Fruit fly (Drosophila melanogaster) whole organism, embryonic: ENCODE data around the gene CG11892.

Source experiments
- Gug ChIP-seq: fragments of 200-800 bp; sonication (Bioruptor generic); IDR thresholded peaks from 4 replicates; pipeline ENCODE4 v1.3.6; 2022; ENCODE audit warnings: missing biosample characterization, missing genetic modification characterization
- Rx ChIP-seq: fragments of 200-800 bp; sonication (Bioruptor generic); IDR thresholded peaks from 2 replicates; pipeline ENCODE4 v1.3.6; 2022; ENCODE audit warnings: missing biosample characterization, missing genetic modification characterization
- Sox100B ChIP-seq: fragments of 200-800 bp; sonication (Bioruptor generic); optimal IDR thresholded peaks from 3 replicates; lab custom pipeline; 2018; ENCODE audit warnings: missing biosample characterization, mild to moderate bottlenecking, missing genetic modification characterization
- Usf ChIP-seq: fragments of 200-800 bp; sonication (Bioruptor generic); optimal IDR thresholded peaks from 2 replicates; lab custom pipeline; 2017; ENCODE audit warnings: missing genotype, missing biosample characterization, missing genetic modification characterization
- org-1 ChIP-seq: fragments of 200-800 bp; sonication (Bioruptor generic); optimal IDR thresholded peaks from 2 replicates; lab custom pipeline; 2017; ENCODE audit warnings: missing biosample characterization, missing genetic modification characterization

dm6 chr3R:25299507-25299964 lies 18.2 kb downstream of the CG11892 start, which contains the start of gene CG31288:
- no peak for TF ChIP-seq Sox100B (GFP tag; lab: Kevin White, UChicago)
- no peak for TF ChIP-seq Rx (GFP tag; lab: Robert Waterston, UW)
- no peak for TF ChIP-seq Gug
- no peak for TF ChIP-seq org-1
- TF ChIP-seq Usf, result no peak
